Worm (Caenorhabditis elegans): ENCODE data around the gene dph-7.

- TF ChIP-seq cnd-1 (tag; optimal IDR thresholded peaks at IDR 0.05), result no peak
- no peak for TF ChIP-seq elt-3 (tag; optimal IDR thresholded peaks at IDR 0.05)
- no peak for TF ChIP-seq M03D4.4 (tag; optimal IDR thresholded peaks at IDR 0.05)
Observed at ce11 chrIII:13316935-13317334, 2.0 kb downstream of the dph-7 start.
